Worm (Caenorhabditis elegans) whole organism, L1 larva: Measurements from ENCODE around the gene mec-3.
A peak's percentile ranks its signal among the peaks of the same experiment; 100 is the strongest.

Source experiments
- F16B12.6 ChIP-seq: fragments of 150-350 bp; optimal IDR thresholded peaks from 2 replicates; lab custom pipeline; 2014; ENCODE audit warnings: missing biosample characterization, missing genetic modification characterization
- alr-1 ChIP-seq: fragments of 200-800 bp; sonication (Bioruptor generic); optimal IDR thresholded peaks from 2 replicates; lab custom pipeline; 2018; ENCODE audit warnings: borderline replicate concordance, mild to moderate bottlenecking, missing genetic modification characterization, missing compliant biosample characterization
- aly-2 ChIP-seq: fragments of 150-350 bp; optimal IDR thresholded peaks from 2 replicates; lab custom pipeline; 2014; ENCODE audit warnings: missing biosample characterization, missing genetic modification characterization
- ceh-82 ChIP-seq, 3 experiments: fragments of 150-350 bp in 1 of 3; sonication (generic microtip) in 2 of 3; optimal IDR thresholded peaks; 2 replicates each; lab custom pipeline; 2014 to 2017; ENCODE audit warnings: missing biosample characterization in 3 of 3, missing genetic modification characterization in 3 of 3
- ceh-88 ChIP-seq: fragments of 200-800 bp; sonication (Bioruptor generic); IDR thresholded peaks from 2 replicates; pipeline ENCODE4 v1.3.6; 2022; ENCODE audit warnings: missing genetic modification characterization, missing compliant biosample characterization
- ceh-90 ChIP-seq: sonication (generic microtip); optimal IDR thresholded peaks from 2 replicates; lab custom pipeline; 2016; ENCODE audit warnings: missing genetic modification characterization, missing compliant biosample characterization
- dsc-1 ChIP-seq: sonication (generic microtip); optimal IDR thresholded peaks from 2 replicates; lab custom pipeline; 2016; ENCODE audit warnings: mild to moderate bottlenecking, missing genetic modification characterization, missing compliant biosample characterization
- efl-1 ChIP-seq, 4 experiments: fragments of 150-350 bp; optimal IDR thresholded peaks in 3 of 4; peaks in 1 of 4; 1 replicate in 1 of 4; 2 replicates in 3 of 4; lab custom pipeline; 2014; ENCODE audit warnings: missing biosample characterization in 2 of 4, missing genetic modification characterization in 2 of 4, missing genetic modification reagents in 2 of 4
- efl-3 ChIP-seq: fragments of 200-800 bp; sonication (Bioruptor generic); optimal IDR thresholded peaks from 2 replicates; lab custom pipeline; 2018; ENCODE audit warnings: mild to moderate bottlenecking, missing genetic modification characterization, missing compliant biosample characterization
- egl-13 ChIP-seq: sonication (generic microtip); optimal IDR thresholded peaks from 2 replicates; lab custom pipeline; 2016; ENCODE audit warnings: missing genotype, missing genetic modification reagents, missing genetic modification characterization, missing compliant biosample characterization
- egl-27 ChIP-seq, 2 experiments: fragments of 150-350 bp in 1 of 2; sonication (generic microtip); optimal IDR thresholded peaks; 3 replicates each; lab custom pipeline; 2017 to 2018; ENCODE audit warnings: missing biosample characterization in 2 of 2, missing genetic modification characterization in 2 of 2, missing genetic modification reagents in 2 of 2
- ets-5 ChIP-seq: fragments of 200-800 bp; sonication (Bioruptor generic); IDR thresholded peaks from 2 replicates; pipeline ENCODE4 v1.3.6; 2022; ENCODE audit warnings: missing genetic modification characterization, missing compliant biosample characterization
- fkh-10 ChIP-seq: sonication (generic microtip); optimal IDR thresholded peaks from 2 replicates; lab custom pipeline; 2017; ENCODE audit warnings: missing biosample characterization, missing genetic modification reagents, missing genetic modification characterization
- fkh-8 ChIP-seq: sonication (generic microtip); optimal IDR thresholded peaks from 2 replicates; lab custom pipeline; 2016; ENCODE audit warnings: mild to moderate bottlenecking, missing genetic modification characterization, missing compliant biosample characterization
- fos-1 ChIP-seq: fragments of 150-350 bp; optimal IDR thresholded peaks from 2 replicates; lab custom pipeline; 2014; ENCODE audit warnings: missing biosample characterization, missing genetic modification characterization
- hlh-17 ChIP-seq: fragments of 200-800 bp; sonication (Bioruptor generic); optimal IDR thresholded peaks from 2 replicates; lab custom pipeline; 2018; ENCODE audit warnings: missing genetic modification characterization, mild to moderate bottlenecking, missing compliant biosample characterization, moderate library complexity, borderline replicate concordance
- hlh-4 ChIP-seq: sonication (generic microtip); optimal IDR thresholded peaks from 2 replicates; lab custom pipeline; 2016; ENCODE audit warnings: mild to moderate bottlenecking, missing genetic modification characterization, missing compliant biosample characterization
- irx-1 ChIP-seq: sonication (generic microtip); optimal IDR thresholded peaks from 2 replicates; lab custom pipeline; 2016; ENCODE audit warnings: missing genetic modification characterization, missing compliant biosample characterization
- lin-13 ChIP-seq: fragments of 150-350 bp; optimal IDR thresholded peaks from 2 replicates; lab custom pipeline; 2014; ENCODE audit warnings: missing biosample characterization, missing genetic modification reagents, missing genetic modification characterization
- lin-14 ChIP-seq: fragments of 200-800 bp; sonication (Bioruptor generic); optimal IDR thresholded peaks from 2 replicates; lab custom pipeline; 2018; ENCODE audit warnings: mild to moderate bottlenecking, missing genetic modification characterization, moderate library complexity, missing compliant biosample characterization
- lin-15B ChIP-seq: fragments of 150-350 bp; sonication (generic microtip); optimal IDR thresholded peaks from 3 replicates; lab custom pipeline; 2014; ENCODE audit warnings: missing biosample characterization, missing genetic modification characterization
- lin-35 ChIP-seq, 2 experiments: fragments of 150-350 bp; optimal IDR thresholded peaks; 2 replicates each; lab custom pipeline; 2014; ENCODE audit warnings: missing biosample characterization in 2 of 2, missing genetic modification characterization in 2 of 2, missing genetic modification reagents in 2 of 2
- lsy-2 ChIP-seq, 2 experiments: fragments of 150-350 bp; optimal IDR thresholded peaks; 2 replicates each; lab custom pipeline; 2014; ENCODE audit warnings: missing biosample characterization in 2 of 2, missing genetic modification characterization in 2 of 2
- mab-9 ChIP-seq: fragments of 200-800 bp; sonication (Bioruptor generic); IDR thresholded peaks from 2 replicates; pipeline ENCODE4 v1.3.6; 2022; ENCODE audit warnings: missing genetic modification reagents, missing genetic modification characterization, missing compliant biosample characterization
- mef-2 ChIP-seq: fragments of 150-350 bp; optimal IDR thresholded peaks from 2 replicates; lab custom pipeline; 2014; ENCODE audit warnings: missing biosample characterization, missing genetic modification characterization
- nhr-12 ChIP-seq: sonication (generic microtip); optimal IDR thresholded peaks from 2 replicates; lab custom pipeline; 2017; ENCODE audit warnings: missing biosample characterization, missing genetic modification characterization
- nhr-20 ChIP-seq: sonication (generic microtip); optimal IDR thresholded peaks from 2 replicates; lab custom pipeline; 2016; ENCODE audit warnings: mild to moderate bottlenecking, missing genetic modification characterization, missing compliant biosample characterization
- nhr-237 ChIP-seq: fragments of 150-350 bp; optimal IDR thresholded peaks from 2 replicates; lab custom pipeline; 2014; ENCODE audit warnings: missing biosample characterization, missing genetic modification characterization
- nhr-28 ChIP-seq: fragments of 150-350 bp; optimal IDR thresholded peaks from 2 replicates; lab custom pipeline; 2014; ENCODE audit warnings: missing biosample characterization, missing genetic modification characterization
- nhr-47 ChIP-seq: sonication (generic microtip); optimal IDR thresholded peaks from 2 replicates; lab custom pipeline; 2016; ENCODE audit warnings: mild to moderate bottlenecking, missing genetic modification characterization, moderate library complexity, missing compliant biosample characterization
- nhr-71 ChIP-seq: sonication (generic microtip); optimal IDR thresholded peaks from 2 replicates; lab custom pipeline; 2016; ENCODE audit warnings: mild to moderate bottlenecking, missing genetic modification characterization, moderate library complexity, missing compliant biosample characterization
- nhr-76 ChIP-seq: sonication (generic microtip); optimal IDR thresholded peaks from 2 replicates; lab custom pipeline; 2017; ENCODE audit warnings: missing biosample characterization, missing genetic modification characterization
- nhr-77 ChIP-seq: fragments of 150-350 bp; optimal IDR thresholded peaks from 2 replicates; lab custom pipeline; 2014; ENCODE audit warnings: missing biosample characterization, missing genetic modification characterization
- nhr-84 ChIP-seq: sonication (generic microtip); optimal IDR thresholded peaks from 2 replicates; lab custom pipeline; 2017; ENCODE audit warnings: missing biosample characterization, missing genetic modification characterization
- pax-3 ChIP-seq: fragments of 200-800 bp; sonication (Bioruptor generic); optimal IDR thresholded peaks from 2 replicates; lab custom pipeline; 2018; ENCODE audit warnings: mild to moderate bottlenecking, missing genetic modification characterization, moderate library complexity, missing compliant biosample characterization
- snu-23 ChIP-seq: sonication (generic microtip); optimal IDR thresholded peaks from 2 replicates; lab custom pipeline; 2016; ENCODE audit warnings: missing genetic modification characterization, missing compliant biosample characterization
- sox-4 ChIP-seq: sonication (generic microtip); optimal IDR thresholded peaks from 2 replicates; lab custom pipeline; 2016; ENCODE audit warnings: missing genetic modification characterization, missing compliant biosample characterization
- sptf-1 ChIP-seq: fragments of 150-350 bp; optimal IDR thresholded peaks from 2 replicates; lab custom pipeline; 2014; ENCODE audit warnings: missing biosample characterization, missing genetic modification characterization
- swsn-7 ChIP-seq: sonication (generic microtip); optimal IDR thresholded peaks from 2 replicates; lab custom pipeline; 2016; ENCODE audit warnings: missing genetic modification characterization, missing compliant biosample characterization
- tbx-2 ChIP-seq: sonication (generic microtip); optimal IDR thresholded peaks from 2 replicates; lab custom pipeline; 2016; ENCODE audit warnings: missing genetic modification characterization, missing compliant biosample characterization
- tlp-1 ChIP-seq: fragments of 150-350 bp; optimal IDR thresholded peaks from 2 replicates; lab custom pipeline; 2014; ENCODE audit warnings: missing biosample characterization, missing genetic modification characterization
- unc-30 ChIP-seq: sonication (generic microtip); optimal IDR thresholded peaks from 2 replicates; lab custom pipeline; 2017; ENCODE audit warnings: missing biosample characterization, missing genetic modification characterization
- unc-86 ChIP-seq: sonication (generic microtip); optimal IDR thresholded peaks from 2 replicates; lab custom pipeline; 2016; ENCODE audit warnings: missing genetic modification characterization, missing compliant biosample characterization
- vab-15 ChIP-seq: sonication (generic microtip); optimal IDR thresholded peaks from 2 replicates; lab custom pipeline; 2017; ENCODE audit warnings: missing genotype, mild to moderate bottlenecking, missing genetic modification characterization, missing compliant biosample characterization
- zip-4 ChIP-seq: fragments of 200-800 bp; sonication (Bioruptor generic); optimal IDR thresholded peaks from 2 replicates; lab custom pipeline; 2018; ENCODE audit warnings: mild to moderate bottlenecking, missing genetic modification characterization, moderate library complexity, missing compliant biosample characterization
- ztf-11 ChIP-seq, 2 experiments: sonication (generic microtip); optimal IDR thresholded peaks; 2 replicates each; lab custom pipeline; 2016 to 2017; ENCODE audit warnings: missing genetic modification characterization in 2 of 2, missing biosample characterization in 1 of 2, missing compliant biosample characterization in 1 of 2
- ztf-4 ChIP-seq: fragments of 150-350 bp; optimal IDR thresholded peaks from 2 replicates; lab custom pipeline; 2014; ENCODE audit warnings: missing biosample characterization, missing genetic modification characterization

The mec-3 gene

ce11 chrIV:10507586-10507985 is 45.9 kb upstream of the mec-3 start (continued):
- no peak for TF ChIP-seq mab-9 (GFP tag; lab: Robert Waterston, UW)
- TF ChIP-seq egl-27 (tag; optimal IDR thresholded peaks at IDR 0.05; lab: Kevin White, UChicago), result no peak
- peak; percentile 73 for TF ChIP-seq nhr-71 (tag; lab: Kevin White, UChicago)
- TF ChIP-seq sox-4 (tag; lab: Kevin White, UChicago), result no peak
- TF ChIP-seq zip-4, result no peak
- peak; percentile 29 for TF ChIP-seq snu-23
- no peak for TF ChIP-seq ets-5 (GFP tag; lab: Robert Waterston, UW)
- TF ChIP-seq efl-1 (optimal IDR thresholded peaks at IDR 0.05; lab: Kevin White, UChicago), result no peak
- TF ChIP-seq efl-1 (GFP tag; optimal IDR thresholded peaks at IDR 0.05 in 1 of 2; lab: Kevin White, UChicago), result no peak
- TF ChIP-seq ztf-4 (tag; lab: Kevin White, UChicago), result no peak
- TF ChIP-seq alr-1 (tag; lab: Kevin White, UChicago), result no peak
- peak; percentile 58 for TF ChIP-seq mef-2
- TF ChIP-seq nhr-47 (tag; lab: Kevin White, UChicago), result peak; percentile 68
- no peak for TF ChIP-seq ceh-88 (GFP tag; lab: Robert Waterston, UW)
- no peak for TF ChIP-seq vab-15 (tag; lab: Kevin White, UChicago)
- TF ChIP-seq fos-1 (tag; lab: Kevin White, UChicago), result no peak
- peak in 1 of 3 experiments; percentile 8 for TF ChIP-seq ceh-82 (tag; optimal IDR thresholded peaks at IDR 0.05; lab: Kevin White, UChicago)
- no peak for TF ChIP-seq nhr-237 (tag; lab: Kevin White, UChicago)
- peak; percentile 77 for TF ChIP-seq fkh-8 (tag; lab: Kevin White, UChicago)
- TF ChIP-seq unc-30 (tag; lab: Kevin White, UChicago), result no peak
- no peak for TF ChIP-seq lin-13 (GFP tag; lab: Kevin White, UChicago)
- no peak for TF ChIP-seq tlp-1 (tag; lab: Kevin White, UChicago)
- peak; percentile 32 for TF ChIP-seq tbx-2 (tag; lab: Kevin White, UChicago)
- no peak for TF ChIP-seq nhr-20 (tag; lab: Kevin White, UChicago)
- TF ChIP-seq hlh-4, result no peak
- no peak for TF ChIP-seq efl-3 (GFP tag; lab: Kevin White, UChicago)
- no peak for TF ChIP-seq nhr-77 (tag; lab: Kevin White, UChicago)
- no peak for TF ChIP-seq irx-1 (tag; lab: Kevin White, UChicago)

- peak; percentile 42 for TF ChIP-seq nhr-47 (tag; lab: Kevin White, UChicago)
- peak; percentile 85 for TF ChIP-seq dsc-1 (tag; lab: Kevin White, UChicago)
- TF ChIP-seq hlh-17, result no peak
- no peak for TF ChIP-seq unc-30 (tag; lab: Kevin White, UChicago)
- no peak for TF ChIP-seq nhr-28
- TF ChIP-seq fkh-8 (tag; lab: Kevin White, UChicago), result peak; percentile 80
- no peak for TF ChIP-seq hlh-4
- peak; percentile 24 for TF ChIP-seq pax-3 (tag; lab: Kevin White, UChicago)
- TF ChIP-seq lin-35 (GFP tag; optimal IDR thresholded peaks at IDR 0.05; lab: Kevin White, UChicago), result no peak
- peak; percentile 45 for TF ChIP-seq nhr-71 (tag; lab: Kevin White, UChicago)
- peak; percentile 52 for TF ChIP-seq egl-13 (tag; lab: Kevin White, UChicago)
- TF ChIP-seq alr-1 (tag; lab: Kevin White, UChicago), result no peak
- TF ChIP-seq mef-2, result no peak
Measured at ce11 chrIV:10506016-10506415, 44.3 kb upstream of the mec-3 start.

- TF ChIP-seq swsn-7 (peak; percentile 6), aly-2 (no peak), sptf-1 (tag; lab: Kevin White, UChicago) (no peak), ceh-90 (tag; lab: Kevin White, UChicago) (no peak), lin-15B (tag; lab: Kevin White, UChicago) (no peak), pax-3 (tag; lab: Kevin White, UChicago) (peak; percentile 31), efl-1 (optimal IDR thresholded peaks at IDR 0.05; lab: Kevin White, UChicago) (no peak), efl-1 (GFP tag; optimal IDR thresholded peaks at IDR 0.05 in 1 of 2; lab: Kevin White, UChicago) (no peak), tbx-2 (tag; lab: Kevin White, UChicago) (peak; percentile 45), tlp-1 (tag; lab: Kevin White, UChicago) (no peak), F16B12.6 (tag; lab: Kevin White, UChicago) (no peak), nhr-12 (tag; lab: Kevin White, UChicago) (no peak), alr-1 (tag; lab: Kevin White, UChicago) (no peak), lsy-2 (tag; optimal IDR thresholded peaks at IDR 0.05; lab: Kevin White, UChicago) (peak in 1 of 2 experiments; percentile 7), snu-23 (peak; percentile 13), nhr-84 (tag; lab: Kevin White, UChicago) (no peak), lin-14 (GFP tag; lab: Kevin White, UChicago) (peak; percentile 69), nhr-76 (no peak), unc-86 (tag; lab: Kevin White, UChicago) (peak; percentile 42), fkh-10 (peak; percentile 26), nhr-47 (tag; lab: Kevin White, UChicago) (peak; percentile 12), ztf-11 (tag; optimal IDR thresholded peaks at IDR 0.05; lab: Kevin White, UChicago) (peak in 1 of 2 experiments; percentile 26), fkh-8 (tag; lab: Kevin White, UChicago) (no peak), nhr-71 (tag; lab: Kevin White, UChicago) (peak; percentile 10)
Measured at ce11 chrIV:10505016-10505415, 43.3 kb upstream of the mec-3 start.
